Fruit fly (Drosophila melanogaster): ENCODE data around the gene IP3K2.

DNA sequence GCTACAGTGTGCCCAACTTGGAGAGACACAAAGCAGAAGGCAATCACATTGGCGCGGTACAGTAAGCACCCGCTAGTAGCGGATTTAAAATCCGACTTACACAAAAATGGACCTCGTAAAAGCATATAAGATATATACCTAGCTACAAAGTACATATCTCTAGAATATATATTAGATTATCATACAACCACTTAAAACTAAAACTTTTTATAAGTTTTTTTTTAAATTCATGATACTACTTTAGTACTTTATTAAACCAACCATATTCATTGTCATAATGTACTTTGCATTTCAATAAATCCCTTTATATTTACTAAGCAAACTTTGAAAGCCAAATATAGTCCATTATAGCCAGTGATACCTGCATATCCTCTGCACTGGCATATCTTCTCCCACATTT is 28.3 kb upstream of the IP3K2 start:
- TF ChIP-seq CG8478 (optimal IDR thresholded peaks at IDR 0.05) (no peak), CTCF (optimal IDR thresholded peaks at IDR 0.05) (no peak)

Data from S2 (cell line).